Worm (Caenorhabditis elegans): ENCODE measurements around the gene tebp-1.
"Not testable (repeated sequence)": the region's sequence is repeated elsewhere in the genome, so short reads cannot be mapped to it uniquely, and the experiment has no call there.

Gene tebp-1

ce11 chrII:14361719-14362118 lies at the start of gene tebp-1:
TSS of gene tebp-1 (plus strand) at chrII:14362019.
- TF ChIP-seq W03F9.2 (tag; optimal IDR thresholded peaks at IDR 0.05): no peak
- TF ChIP-seq dao-5 (tag; optimal IDR thresholded peaks at IDR 0.05): no peak
- TF ChIP-seq him-1 (tag; optimal IDR thresholded peaks at IDR 0.05): no peak

ce11 chrII:14312182-14312581 lies 49.6 kb upstream of the tebp-1 start:
- TF ChIP-seq dao-5 (tag; optimal IDR thresholded peaks at IDR 0.05) (no peak), him-1 (tag; optimal IDR thresholded peaks at IDR 0.05) (no peak), W03F9.2 (tag; optimal IDR thresholded peaks at IDR 0.05) (no peak)

- TF ChIP-seq dao-5 (tag; optimal IDR thresholded peaks at IDR 0.05): no peak
- TF ChIP-seq W03F9.2 (tag; optimal IDR thresholded peaks at IDR 0.05): no peak
- no peak for TF ChIP-seq him-1 (tag; optimal IDR thresholded peaks at IDR 0.05)
Observed at ce11 chrII:14318027-14318426, 43.8 kb upstream of the tebp-1 start, which contains the start of gene Y54G11A.14. TSS of gene Y54G11A.14 (plus strand) at chrII:14318158.

ce11 chrII:14319227-14319626 lies 42.6 kb upstream of the tebp-1 start:
- no peak for TF ChIP-seq dao-5 (tag; optimal IDR thresholded peaks at IDR 0.05)
- no peak for TF ChIP-seq him-1 (tag; optimal IDR thresholded peaks at IDR 0.05)
- TF ChIP-seq W03F9.2 (tag; optimal IDR thresholded peaks at IDR 0.05): no peak

- TF ChIP-seq him-1 (tag; optimal IDR thresholded peaks at IDR 0.05): no peak
- TF ChIP-seq W03F9.2 (tag; optimal IDR thresholded peaks at IDR 0.05): no peak
- TF ChIP-seq dao-5 (tag; optimal IDR thresholded peaks at IDR 0.05): no peak
Observed at ce11 chrII:14321225-14321624, 40.6 kb upstream of the tebp-1 start.

ce11 chrII:14344166-14344565 lies 17.7 kb upstream of the tebp-1 start, which contains the start of gene ddl-3:
TSS of gene ddl-3 (minus strand) at chrII:14344454.
- TF ChIP-seq W03F9.2, dao-5, him-1 (tag; optimal IDR thresholded peaks at IDR 0.05): not testable (repeated sequence)

ce11 chrII:14346243-14346642 lies 15.6 kb upstream of the tebp-1 start, which contains the start of gene Y54G11A.9:
TSS of gene Y54G11A.9 (minus strand) at chrII:14346438.
- not testable (repeated sequence) for TF ChIP-seq W03F9.2, dao-5, him-1 (tag; optimal IDR thresholded peaks at IDR 0.05)

- TF ChIP-seq him-1 (tag; optimal IDR thresholded peaks at IDR 0.05): no peak
- peak; percentile 96 for TF ChIP-seq W03F9.2 (tag; optimal IDR thresholded peaks at IDR 0.05)
Observed at ce11 chrII:14349356-14349923, 12.4 kb upstream of the tebp-1 start, which contains the start of the genes Y54G11A.17, lin-7 and elof-1. TSS of gene Y54G11A.17 (minus strand) at chrII:14349406. TSS of gene lin-7 (minus strand) at chrII:14349406. TSS of gene elof-1 (plus strand) at chrII:14349738.

- TF ChIP-seq him-1 (tag; optimal IDR thresholded peaks at IDR 0.05) (no peak), dao-5 (tag; optimal IDR thresholded peaks at IDR 0.05) (peak; percentile 21)
Observed at ce11 chrII:14350768-14351167, 11.1 kb upstream of the tebp-1 start.

- TF ChIP-seq dao-5 (tag; optimal IDR thresholded peaks at IDR 0.05) (no peak), W03F9.2 (tag; optimal IDR thresholded peaks at IDR 0.05) (no peak), him-1 (tag; optimal IDR thresholded peaks at IDR 0.05) (no peak)
Observed at ce11 chrII:14351352-14351751, 10.5 kb upstream of the tebp-1 start.

ce11 chrII:14357936-14358416 lies 3.8 kb upstream of the tebp-1 start, which contains the start of the genes agl-1 and pfs-2:
TSS of gene agl-1 (minus strand) at chrII:14358113.
TSS of gene pfs-2 (plus strand) at chrII:14358366.
- TF ChIP-seq W03F9.2 (tag; optimal IDR thresholded peaks at IDR 0.05) (peak; percentile 77), dao-5 (tag; optimal IDR thresholded peaks at IDR 0.05) (no peak), him-1 (tag; optimal IDR thresholded peaks at IDR 0.05) (no peak)

ce11 chrII:14359007-14359406 lies 2.8 kb upstream of the tebp-1 start:
- TF ChIP-seq dao-5 (tag; optimal IDR thresholded peaks at IDR 0.05) (no peak), W03F9.2 (tag; optimal IDR thresholded peaks at IDR 0.05) (no peak), him-1 (tag; optimal IDR thresholded peaks at IDR 0.05) (no peak)

ce11 chrII:14360675-14361074 lies 1.1 kb upstream of the tebp-1 start:
- TF ChIP-seq dao-5 (tag; optimal IDR thresholded peaks at IDR 0.05): no peak
- TF ChIP-seq him-1 (tag; optimal IDR thresholded peaks at IDR 0.05): no peak
- no peak for TF ChIP-seq W03F9.2 (tag; optimal IDR thresholded peaks at IDR 0.05)

- TF ChIP-seq W03F9.2 (tag; optimal IDR thresholded peaks at IDR 0.05) (peak; percentile 60), dao-5 (tag; optimal IDR thresholded peaks at IDR 0.05) (no peak)
Observed at ce11 chrII:14365182-14365751, 3.4 kb downstream of the tebp-1 start, which contains the start of gene imb-2. TSS of gene imb-2 (plus strand) at chrII:14365701.
